Fruit fly (Drosophila melanogaster): ENCODE measurements around the gene yellow-k.
A peak's percentile ranks its signal among the peaks of the same experiment; 100 is the strongest.

Gene yellow-k

DNA sequence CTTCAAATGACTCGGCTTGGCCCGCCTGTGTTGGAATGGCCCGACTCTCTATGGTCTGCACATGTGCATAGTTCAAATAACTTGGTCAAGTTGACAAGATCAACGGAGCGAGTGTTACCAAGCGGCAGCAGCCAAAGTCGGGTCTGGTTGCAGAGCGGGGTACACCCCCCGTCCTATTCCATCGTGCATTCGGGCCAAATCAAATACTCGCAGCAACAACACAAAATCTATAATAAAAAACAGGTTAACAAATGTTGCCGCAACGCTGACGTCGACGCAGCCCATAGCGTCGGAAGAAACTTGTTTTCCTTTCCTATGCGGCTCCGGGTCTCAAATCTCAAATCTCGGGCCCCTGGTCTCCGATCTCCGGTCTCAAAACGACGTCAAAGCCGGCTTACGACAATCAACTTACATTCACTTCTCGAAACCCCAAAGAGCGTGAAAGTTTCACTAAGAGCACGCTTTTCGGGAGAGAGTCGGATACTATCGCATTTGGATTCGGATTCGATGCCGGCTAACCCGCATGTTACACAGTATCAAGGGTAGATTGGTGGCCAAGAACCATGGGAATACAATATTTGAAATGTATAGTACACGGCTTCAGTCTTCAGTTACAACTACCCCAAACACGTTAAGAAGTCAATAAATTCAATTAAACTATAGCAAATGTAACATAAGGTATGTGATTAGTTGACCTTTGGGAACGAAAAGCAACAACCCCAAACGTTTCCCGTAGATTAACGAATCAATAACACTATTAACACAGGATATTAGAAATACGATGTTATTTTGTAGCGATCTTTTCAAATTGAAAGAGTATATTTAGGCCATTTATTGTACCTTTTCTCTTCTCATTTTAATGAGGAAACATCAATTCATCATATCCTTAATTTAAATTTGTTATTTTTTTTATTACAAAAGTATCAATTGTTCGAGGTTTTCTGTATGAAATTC lies 14.1 kb downstream of the yellow-k start (continued):
- TF ChIP-seq CG8290 (GFP tag; optimal IDR thresholded peaks at IDR 0.05) (peak; percentile 41), CG8290 (tag; optimal IDR thresholded peaks at IDR 0.05) (peak in 1 of 2 experiments; percentile 46), Xbp1 (GFP tag; optimal IDR thresholded peaks at IDR 0.05) (peak; percentile 72), unpg (GFP tag; optimal IDR thresholded peaks at IDR 0.05) (peak; percentile 34), Nf-YB (GFP tag; optimal IDR thresholded peaks at IDR 0.05) (peak; percentile 62), CG17359 (tag; optimal IDR thresholded peaks at IDR 0.05) (peak; percentile 46), CG13296 (GFP tag; optimal IDR thresholded peaks at IDR 0.05) (no peak), YL-1 (GFP tag; optimal IDR thresholded peaks at IDR 0.05) (no peak), vvl (GFP tag; IDR thresholded peaks at IDR 0.05) (peak; percentile 11; the same call in 1 of the 2 replicates), CG11456 (GFP tag; IDR thresholded peaks at IDR 0.05) (peak; percentile 49; the same call in 1 of the 3 replicates), CG17912 (GFP tag; optimal IDR thresholded peaks at IDR 0.05) (no peak), Atf3 (GFP tag; optimal IDR thresholded peaks at IDR 0.05) (peak; percentile 29), Max (GFP tag; optimal IDR thresholded peaks at IDR 0.05) (peak; percentile 49), nmo (GFP tag; optimal IDR thresholded peaks at IDR 0.05) (peak; percentile 80), onecut (GFP tag; IDR thresholded peaks at IDR 0.05) (no peak), CG30020 (tag; optimal IDR thresholded peaks at IDR 0.05) (no peak), lab (GFP tag; optimal IDR thresholded peaks at IDR 0.05) (peak; percentile 20), tin (GFP tag; optimal IDR thresholded peaks at IDR 0.05) (peak; percentile 28), CG1602 (GFP tag; optimal IDR thresholded peaks at IDR 0.05) (peak; percentile 72), gsb-n (tag; optimal IDR thresholded peaks at IDR 0.05) (peak; percentile 34), Ssrp (tag; optimal IDR thresholded peaks at IDR 0.05) (peak; percentile 65), wdn (GFP tag; IDR thresholded peaks at IDR 0.05) (no peak), Adf1 (GFP tag; IDR thresholded peaks at IDR 0.05) (peak; percentile 73), CG13624 (GFP tag; optimal IDR thresholded peaks at IDR 0.05) (peak; percentile 59), jing (GFP tag; optimal IDR thresholded peaks at IDR 0.05) (peak; percentile 37), Doc2 (GFP tag; IDR thresholded peaks at IDR 0.05) (no peak), twi (tag; optimal IDR thresholded peaks at IDR 0.05) (peak; percentile 30), CG10959 (GFP tag; IDR thresholded peaks at IDR 0.05) (no peak), CG4820 (GFP tag; optimal IDR thresholded peaks at IDR 0.05) (peak; percentile 40), Elba2 (GFP tag; optimal IDR thresholded peaks at IDR 0.05) (no peak), row (GFP tag; IDR thresholded peaks at IDR 0.05) (peak; percentile 91), dysf (GFP tag; IDR thresholded peaks at IDR 0.05) (0 out of 3 replicates have a peak, but pooled peaks have one; percentile 37), odd (GFP tag; optimal IDR thresholded peaks at IDR 0.05) (peak; percentile 67), amos (GFP tag; IDR thresholded peaks at IDR 0.05; ENCODE audit: partially characterized antibody) (no peak), bbx (GFP tag; IDR thresholded peaks at IDR 0.05; ENCODE audit: partially characterized antibody) (no peak), ara (GFP tag; IDR thresholded peaks at IDR 0.05) (peak; percentile 36; the same call in 1 of the 2 replicates), CG1832 (GFP tag; optimal IDR thresholded peaks at IDR 0.05) (no peak), CG18764 (GFP tag; optimal IDR thresholded peaks at IDR 0.05) (no peak), CG17385 (GFP tag; optimal IDR thresholded peaks at IDR 0.05) (peak; percentile 75), btn (GFP tag; optimal IDR thresholded peaks at IDR 0.05) (peak; percentile 38), PHDP (tag; optimal IDR thresholded peaks at IDR 0.05) (peak; percentile 35), fu2 (GFP tag; optimal IDR thresholded peaks at IDR 0.05) (peak; percentile 16), Dip3 (GFP tag; optimal IDR thresholded peaks at IDR 0.05) (peak; percentile 56), sisA (GFP tag; IDR thresholded peaks at IDR 0.05) (peak; percentile 61), CG6175 (GFP tag; IDR thresholded peaks at IDR 0.05) (0 out of 3 replicates have a peak, but pooled peaks have one; percentile 14), CG34224 (GFP tag; IDR thresholded peaks at IDR 0.05; ENCODE audit: partially characterized antibody) (peak; percentile 31; the same call in 1 of the 3 replicates), CG12391 (tag; optimal IDR thresholded peaks at IDR 0.05) (peak; percentile 69), lbe (GFP tag; optimal IDR thresholded peaks at IDR 0.05) (no peak), stc (GFP tag; IDR thresholded peaks at IDR 0.05) (no peak)

All from whole organism, embryonic.